Worm (Caenorhabditis elegans) whole organism, L3 larva: Measurements from ENCODE around the gene cyp-31A2.
A peak's percentile ranks its signal among the peaks of the same experiment; 100 is the strongest.

Experiments
- ZK546.5 ChIP-seq: sonication (generic microtip); optimal IDR thresholded peaks from 2 replicates; lab custom pipeline; 2017; ENCODE audit warnings: missing biosample characterization, missing genetic modification characterization
- aly-2 ChIP-seq: fragments of 150-350 bp; optimal IDR thresholded peaks from 2 replicates; lab custom pipeline; 2014; ENCODE audit warnings: missing biosample characterization, missing genetic modification characterization
- ama-1 ChIP-seq: fragments of 150-350 bp; optimal IDR thresholded peaks from 2 replicates; lab custom pipeline; 2018
- ceh-82 ChIP-seq: fragments of 150-350 bp; optimal IDR thresholded peaks from 2 replicates; lab custom pipeline; 2014; ENCODE audit warnings: missing biosample characterization, missing genetic modification characterization
- ceh-9 ChIP-seq: sonication (generic microtip); optimal IDR thresholded peaks from 2 replicates; lab custom pipeline; 2018; ENCODE audit warnings: missing biosample characterization, missing genetic modification characterization
- egl-27 ChIP-seq: sonication (generic microtip); optimal IDR thresholded peaks from 4 replicates; lab custom pipeline; 2017; ENCODE audit warnings: missing biosample characterization, missing genetic modification reagents, missing genetic modification characterization
- elt-1 ChIP-seq: fragments of 150-350 bp; optimal IDR thresholded peaks from 2 replicates; lab custom pipeline; 2014; ENCODE audit warnings: missing biosample characterization, missing genetic modification characterization
- elt-2 ChIP-seq: sonication (generic microtip); optimal IDR thresholded peaks from 2 replicates; lab custom pipeline; 2016; ENCODE audit warnings: missing genetic modification reagents, mild to moderate bottlenecking, missing genetic modification characterization, missing compliant biosample characterization
- eor-1 ChIP-seq, 2 experiments: fragments of 150-350 bp; optimal IDR thresholded peaks; 2 replicates each; lab custom pipeline; 2014 to 2018; ENCODE audit warnings: missing biosample characterization in 2 of 2, missing genetic modification characterization in 2 of 2
- fkh-10 ChIP-seq: sonication (generic microtip); optimal IDR thresholded peaks from 2 replicates; lab custom pipeline; 2017; ENCODE audit warnings: missing biosample characterization, missing genetic modification reagents, missing genetic modification characterization
- hmg-11 ChIP-seq: sonication (generic microtip); optimal IDR thresholded peaks from 2 replicates; lab custom pipeline; 2016; ENCODE audit warnings: missing genetic modification characterization, missing compliant biosample characterization
- lin-15B ChIP-seq: fragments of 150-350 bp; optimal IDR thresholded peaks from 2 replicates; lab custom pipeline; 2014; ENCODE audit warnings: missing biosample characterization, missing genetic modification characterization
- mdl-1 ChIP-seq: fragments of 150-350 bp; optimal IDR thresholded peaks from 2 replicates; lab custom pipeline; 2014; ENCODE audit warnings: missing biosample characterization, missing genetic modification characterization
- nfya-1 ChIP-seq: sonication (generic microtip); optimal IDR thresholded peaks from 2 replicates; lab custom pipeline; 2017; ENCODE audit warnings: missing genetic modification characterization, mild to moderate bottlenecking, missing compliant biosample characterization, antibody characterized with exemption, moderate library complexity; ENCODE audit not compliant: insufficient read depth
- nhr-11 ChIP-seq: fragments of 150-350 bp; optimal IDR thresholded peaks from 2 replicates; lab custom pipeline; 2014; ENCODE audit warnings: missing biosample characterization, missing genetic modification characterization
- nhr-12 ChIP-seq: fragments of 150-350 bp; optimal IDR thresholded peaks from 2 replicates; lab custom pipeline; 2014; ENCODE audit warnings: missing biosample characterization, missing genetic modification characterization
- nhr-23 ChIP-seq: fragments of 150-350 bp; optimal IDR thresholded peaks from 2 replicates; lab custom pipeline; 2014; ENCODE audit warnings: missing biosample characterization, missing genetic modification reagents, missing genetic modification characterization
- nhr-237 ChIP-seq: fragments of 150-350 bp; optimal IDR thresholded peaks from 2 replicates; lab custom pipeline; 2014; ENCODE audit warnings: missing biosample characterization, missing genetic modification characterization
- nhr-25 ChIP-seq: sonication (generic microtip); optimal IDR thresholded peaks from 2 replicates; lab custom pipeline; 2017; ENCODE audit warnings: missing biosample characterization, missing genetic modification characterization
- nhr-67 ChIP-seq: fragments of 150-350 bp; optimal IDR thresholded peaks from 2 replicates; lab custom pipeline; 2014; ENCODE audit warnings: missing biosample characterization, missing genetic modification characterization
- nhr-76 ChIP-seq: fragments of 150-350 bp; sonication (generic microtip); optimal IDR thresholded peaks from 5 replicates; lab custom pipeline; 2014; ENCODE audit warnings: missing biosample characterization, missing genetic modification characterization
- pqm-1 ChIP-seq: fragments of 150-350 bp; optimal IDR thresholded peaks from 2 replicates; lab custom pipeline; 2017; ENCODE audit warnings: missing biosample characterization, missing genetic modification characterization, inconsistent platforms
- skn-1 ChIP-seq: fragments of 150-350 bp; optimal IDR thresholded peaks from 2 replicates; lab custom pipeline; 2014; ENCODE audit warnings: missing biosample characterization, missing genetic modification characterization
- snpc-4 ChIP-seq: fragments of 150-350 bp; optimal IDR thresholded peaks from 2 replicates; lab custom pipeline; 2014; ENCODE audit warnings: missing biosample characterization, missing genetic modification characterization
- tbx-2 ChIP-seq: sonication (generic microtip); optimal IDR thresholded peaks from 2 replicates; lab custom pipeline; 2016; ENCODE audit warnings: mild to moderate bottlenecking, missing genetic modification characterization, missing compliant biosample characterization
- unc-39 ChIP-seq: sonication (generic microtip); optimal IDR thresholded peaks from 4 replicates; lab custom pipeline; 2017; ENCODE audit warnings: missing biosample characterization, missing genetic modification characterization
- unc-62 ChIP-seq: fragments of 150-350 bp; sonication (generic microtip); optimal IDR thresholded peaks from 4 replicates; lab custom pipeline; 2014; ENCODE audit warnings: missing biosample characterization, missing genetic modification reagents, missing genetic modification characterization
- zag-1 ChIP-seq: fragments of 150-350 bp; optimal IDR thresholded peaks from 2 replicates; lab custom pipeline; 2014; ENCODE audit warnings: missing biosample characterization, missing genetic modification characterization
- ztf-11 ChIP-seq: fragments of 150-350 bp; optimal IDR thresholded peaks from 2 replicates; lab custom pipeline; 2014; ENCODE audit warnings: missing biosample characterization, missing genetic modification characterization

cyp-31A2 gene

DNA sequence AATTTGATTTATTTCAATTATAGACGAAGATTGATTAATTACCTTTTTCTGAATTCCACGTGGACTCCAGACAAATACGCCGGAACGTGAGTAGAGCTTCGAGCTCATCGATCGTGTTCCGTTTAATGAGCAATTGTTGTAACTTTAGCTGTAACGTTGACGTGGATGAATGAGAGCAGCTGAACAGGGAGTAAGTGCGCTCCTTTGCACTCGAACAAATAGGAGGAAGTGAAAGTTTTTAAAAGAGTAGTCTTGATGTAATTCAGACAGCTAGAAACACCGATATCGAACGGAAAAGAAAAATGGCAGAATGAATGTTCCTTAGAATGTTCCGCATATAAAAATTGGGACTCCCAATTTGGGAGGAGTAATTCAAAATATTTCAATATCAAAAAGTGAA, 32.1 kb upstream of the cyp-31A2 start, which contains the start of gene sec-31:
TSS of gene sec-31 (minus strand) at position 148 of the 400 bp plus-strand sequence.
- TF ChIP-seq lin-15B (peak; percentile 46), nhr-23 (peak; percentile 6), nhr-25 (tag; lab: Kevin White, UChicago) (peak; percentile 37), unc-39 (tag; lab: Kevin White, UChicago) (no peak)

DNA sequence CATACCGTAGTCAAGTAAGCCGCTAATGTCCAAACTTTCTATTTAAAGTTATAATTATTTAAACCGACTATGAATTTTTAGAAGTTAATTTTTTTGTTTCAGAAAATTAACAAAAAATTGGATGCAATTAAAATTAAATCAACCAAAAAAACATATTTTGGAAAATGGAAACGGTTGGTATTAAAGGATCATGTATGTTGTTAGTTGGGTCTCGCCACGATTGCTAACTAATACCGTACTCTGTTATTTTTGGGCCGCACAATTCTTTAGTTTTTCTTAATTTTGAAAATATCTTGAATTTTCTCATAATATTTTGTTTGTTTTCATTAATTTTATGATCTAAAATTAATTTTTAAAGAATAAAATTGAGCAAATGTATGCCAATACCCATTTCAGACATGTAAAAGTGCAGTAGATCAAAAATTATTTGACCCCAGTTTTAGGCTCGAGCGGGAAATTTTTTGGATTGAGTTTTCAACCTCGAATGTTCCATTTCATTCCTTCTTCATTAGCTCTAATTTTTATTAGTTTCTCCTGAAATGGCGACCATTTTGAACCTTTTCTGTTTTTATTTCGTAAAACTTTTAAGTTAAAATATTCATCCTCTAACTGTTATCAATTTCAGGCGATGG, 31.3 kb upstream of the cyp-31A2 start, which contains the start of gene cbd-1:
TSS of gene cbd-1 (plus strand) at position 626 of the 632 bp plus-strand sequence.
- TF ChIP-seq skn-1 (tag; lab: Kevin White, UChicago) (no peak), nhr-67 (no peak), nfya-1 (tag; lab: Kevin White, UChicago) (no peak), aly-2 (no peak), tbx-2 (tag; lab: Kevin White, UChicago) (no peak), ceh-9 (tag; lab: Kevin White, UChicago) (no peak), fkh-10 (GFP tag; lab: Kevin White, UChicago) (no peak)

DNA sequence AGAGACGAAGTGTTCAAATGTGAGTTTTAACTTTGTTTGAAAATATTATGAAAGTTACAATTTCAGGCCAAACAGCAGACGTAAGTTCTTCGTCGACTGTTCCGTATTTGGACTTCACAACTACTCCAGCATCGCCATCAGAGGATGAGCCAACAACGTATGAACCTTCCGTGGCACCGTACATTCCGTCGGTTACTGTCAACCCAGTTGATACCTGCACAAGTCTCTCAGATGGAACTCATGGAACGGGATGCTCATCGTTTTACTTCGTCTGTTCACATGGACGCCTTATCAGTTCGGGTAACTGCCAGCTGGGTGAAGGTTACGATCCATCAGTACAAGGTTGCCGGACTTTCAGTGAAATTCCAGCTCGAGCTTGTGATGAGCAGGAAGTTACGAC, 28.0 kb upstream of the cyp-31A2 start:
- TF ChIP-seq ZK546.5 (tag; lab: Kevin White, UChicago) (no peak), nhr-11 (no peak), zag-1 (tag; lab: Kevin White, UChicago) (no peak), pqm-1 (tag; lab: Kevin White, UChicago) (no peak), nhr-237 (no peak), hmg-11 (tag; lab: Kevin White, UChicago) (no peak), nhr-76 (no peak), nhr-67 (no peak), ceh-82 (tag; lab: Kevin White, UChicago) (no peak), unc-62 (GFP tag; lab: Kevin White, UChicago) (no peak), nhr-12 (tag; lab: Kevin White, UChicago) (no peak), nfya-1 (tag; lab: Kevin White, UChicago) (no peak), lin-15B (no peak), snpc-4 (no peak), ztf-11 (tag; lab: Kevin White, UChicago) (no peak), elt-1 (no peak)

DNA sequence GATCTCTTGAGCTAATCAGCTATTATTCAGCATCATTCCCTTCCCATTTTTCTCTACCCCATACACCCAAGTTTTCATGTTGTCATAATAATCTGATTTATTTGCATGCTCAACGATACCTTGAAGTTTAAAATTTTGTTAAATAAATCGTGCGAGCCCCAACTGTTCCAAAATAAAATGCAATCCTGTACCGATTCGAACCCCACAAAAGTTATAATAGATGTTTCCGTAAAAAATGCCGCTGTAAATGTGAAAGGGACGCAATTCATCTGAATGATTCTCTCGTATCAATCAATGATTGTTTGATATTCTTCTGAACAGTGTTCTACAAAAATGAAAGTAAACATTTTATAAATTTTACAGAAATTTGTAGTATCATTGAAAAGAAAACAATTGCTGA, 26.3 kb upstream of the cyp-31A2 start:
- TF ChIP-seq nhr-76 = no peak
- TF ChIP-seq mdl-1 = no peak
- TF ChIP-seq nhr-23 = no peak

DNA sequence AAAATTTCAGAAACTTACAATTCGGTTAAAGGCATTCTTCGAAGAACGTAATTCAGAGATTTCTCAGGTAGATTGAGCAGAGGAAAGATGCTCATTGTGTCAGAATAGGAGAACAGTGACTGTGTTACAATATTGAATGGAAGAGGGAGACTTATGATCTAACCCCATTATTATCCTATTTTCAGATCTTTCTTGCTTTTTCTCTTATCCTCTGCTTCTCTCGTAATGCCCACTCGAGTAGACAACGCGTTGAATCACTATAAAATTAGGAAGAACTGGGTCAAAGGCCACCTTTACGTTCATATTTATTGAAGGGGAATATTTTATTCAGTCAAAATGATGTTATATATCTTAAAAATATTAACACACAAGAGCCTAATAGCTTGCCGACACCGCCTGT, 24.5 kb upstream of the cyp-31A2 start, which contains the start of gene fbxb-76:
TSS of gene fbxb-76 (minus strand) at position 101 of the 400 bp plus-strand sequence.
- no peak for TF ChIP-seq ama-1 (lab: Kevin White, UChicago)
- TF ChIP-seq egl-27 = no peak
- TF ChIP-seq ceh-9 (tag; lab: Kevin White, UChicago) = no peak

DNA sequence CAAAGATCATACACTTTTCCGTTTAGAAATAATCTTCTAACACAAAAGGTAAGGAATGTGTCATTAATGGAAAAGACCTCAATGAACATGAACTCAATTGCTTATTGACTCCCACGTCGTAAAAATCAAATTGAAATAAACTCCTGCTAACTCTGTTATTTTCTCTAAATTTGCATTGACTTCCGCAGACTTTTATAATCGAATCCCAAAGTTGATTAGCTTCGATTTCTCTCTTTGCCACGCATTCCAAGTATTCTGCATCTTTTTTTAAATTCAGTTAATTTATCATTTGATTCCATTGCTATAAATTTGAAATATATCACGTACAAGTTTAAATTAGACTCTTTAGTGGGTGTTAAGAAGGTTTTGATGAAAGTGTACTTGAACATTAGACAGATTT, 15.1 kb upstream of the cyp-31A2 start:
- TF ChIP-seq ceh-9 (tag; lab: Kevin White, UChicago) = no peak
- peak; percentile 9 for TF ChIP-seq nhr-11

DNA sequence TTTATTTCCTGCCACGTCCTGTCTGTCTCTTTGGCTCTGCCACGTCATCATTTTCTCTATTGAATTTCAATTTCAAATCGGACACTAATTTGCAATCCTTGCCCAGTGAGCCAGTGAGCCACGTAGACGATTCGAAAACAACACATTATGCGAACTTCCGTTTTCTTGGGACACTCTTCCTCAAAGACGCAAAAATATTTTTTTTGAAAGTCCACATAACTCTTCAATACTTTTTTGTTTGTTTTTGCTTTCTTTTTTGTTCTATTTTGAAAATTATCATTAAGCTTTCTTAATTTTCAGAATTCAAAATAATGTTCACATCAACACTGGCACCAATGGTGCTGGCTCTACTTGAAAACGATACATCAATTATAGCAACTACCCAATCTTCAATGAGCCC, 9.5 kb upstream of the cyp-31A2 start, which contains the start of gene tag-89:
TSS of gene tag-89 (plus strand) at position 301 of the 400 bp plus-strand sequence.
- TF ChIP-seq elt-2 (tag; lab: Kevin White, UChicago) = no peak
- TF ChIP-seq eor-1 (tag; optimal IDR thresholded peaks at IDR 0.05; lab: Kevin White, UChicago) = no peak
- TF ChIP-seq nhr-23 = no peak
- TF ChIP-seq pqm-1 (tag; lab: Kevin White, UChicago) = no peak
